Worm (Caenorhabditis elegans) whole organism, L2 larva: ENCODE measurements around the gene W03H9.2.

Experiments used
- C34F6.9 ChIP-seq: fragments of 150-350 bp; optimal IDR thresholded peaks from 2 replicates; lab custom pipeline; 2014; ENCODE audit warnings: missing biosample characterization, missing genetic modification characterization
- F13H6.1 ChIP-seq: sonication (generic microtip); optimal IDR thresholded peaks from 2 replicates; lab custom pipeline; 2016; ENCODE audit warnings: missing genetic modification characterization, missing compliant biosample characterization
- R02D3.7 ChIP-seq: fragments of 150-350 bp; optimal IDR thresholded peaks from 2 replicates; lab custom pipeline; 2014; ENCODE audit warnings: missing biosample characterization, missing genetic modification characterization
- Y55F3AM.14 ChIP-seq: fragments of 200-800 bp; sonication (Bioruptor generic); optimal IDR thresholded peaks from 2 replicates; lab custom pipeline; 2018; ENCODE audit warnings: mild to moderate bottlenecking, missing genetic modification characterization, missing compliant biosample characterization
- ZK546.5 ChIP-seq: sonication (generic microtip); optimal IDR thresholded peaks from 2 replicates; lab custom pipeline; 2017; ENCODE audit warnings: missing biosample characterization, missing genetic modification characterization
- alr-1 ChIP-seq: fragments of 150-350 bp; optimal IDR thresholded peaks from 2 replicates; lab custom pipeline; 2014; ENCODE audit warnings: missing biosample characterization, missing genetic modification characterization
- aly-2 ChIP-seq: fragments of 150-350 bp; optimal IDR thresholded peaks from 2 replicates; lab custom pipeline; 2014; ENCODE audit warnings: missing biosample characterization, missing genetic modification characterization
- ama-1 ChIP-seq: fragments of 150-350 bp; optimal IDR thresholded peaks from 2 replicates; lab custom pipeline; 2018; ENCODE audit warnings: inconsistent platforms
- blmp-1 ChIP-seq: sonication (generic microtip); optimal IDR thresholded peaks from 2 replicates; lab custom pipeline; 2017; ENCODE audit warnings: missing genetic modification characterization, mild to moderate bottlenecking, missing compliant biosample characterization, antibody characterized with exemption, moderate library complexity; ENCODE audit not compliant: insufficient read depth
- ceh-16 ChIP-seq: fragments of 150-350 bp; optimal IDR thresholded peaks from 2 replicates; lab custom pipeline; 2014; ENCODE audit warnings: missing biosample characterization, missing genetic modification characterization
- ceh-82 ChIP-seq: fragments of 150-350 bp; optimal IDR thresholded peaks from 2 replicates; lab custom pipeline; 2014; ENCODE audit warnings: missing biosample characterization, missing genetic modification characterization
- crh-2 ChIP-seq: sonication (generic microtip); optimal IDR thresholded peaks from 2 replicates; lab custom pipeline; 2017; ENCODE audit warnings: missing biosample characterization, missing genetic modification characterization
- dmd-4 ChIP-seq: sonication (generic microtip); optimal IDR thresholded peaks from 2 replicates; lab custom pipeline; 2017; ENCODE audit warnings: missing biosample characterization, missing genetic modification characterization
- egl-27 ChIP-seq: sonication (generic microtip); optimal IDR thresholded peaks from 3 replicates; lab custom pipeline; 2017; ENCODE audit warnings: missing biosample characterization, missing genetic modification reagents, missing genetic modification characterization
- elt-1 ChIP-seq: fragments of 150-350 bp; optimal IDR thresholded peaks from 2 replicates; lab custom pipeline; 2014; ENCODE audit warnings: missing biosample characterization, missing genetic modification characterization
- elt-3 ChIP-seq: sonication (generic microtip); optimal IDR thresholded peaks from 2 replicates; lab custom pipeline; 2017; ENCODE audit warnings: missing biosample characterization, missing genetic modification characterization
- fos-1 ChIP-seq: fragments of 150-350 bp; optimal IDR thresholded peaks from 2 replicates; lab custom pipeline; 2014; ENCODE audit warnings: missing biosample characterization, missing genetic modification characterization
- gmeb-1 ChIP-seq: fragments of 150-350 bp; optimal IDR thresholded peaks from 2 replicates; lab custom pipeline; 2014; ENCODE audit warnings: missing biosample characterization, missing genetic modification characterization
- lin-11 ChIP-seq: fragments of 150-350 bp; sonication (generic microtip); optimal IDR thresholded peaks from 2 replicates; lab custom pipeline; 2014; ENCODE audit warnings: missing biosample characterization, missing genetic modification characterization, inconsistent platforms, mixed read lengths
- lin-13 ChIP-seq: fragments of 150-350 bp; optimal IDR thresholded peaks from 2 replicates; lab custom pipeline; 2014; ENCODE audit warnings: missing biosample characterization, missing genetic modification reagents, missing genetic modification characterization
- lin-39 ChIP-seq: fragments of 150-350 bp; optimal IDR thresholded peaks from 2 replicates; lab custom pipeline; 2014; ENCODE audit warnings: missing biosample characterization, missing genetic modification reagents, missing genetic modification characterization
- lsy-2 ChIP-seq, 2 experiments: fragments of 150-350 bp in 1 of 2; sonication (generic microtip) in 1 of 2; optimal IDR thresholded peaks; 2 replicates each; lab custom pipeline; 2014 to 2017; ENCODE audit warnings: missing biosample characterization in 2 of 2, missing genetic modification characterization in 2 of 2
- mab-5 ChIP-seq: fragments of 150-350 bp; optimal IDR thresholded peaks from 2 replicates; lab custom pipeline; 2014; ENCODE audit warnings: missing biosample characterization, missing genetic modification characterization
- mbf-1 ChIP-seq: sonication (generic microtip); optimal IDR thresholded peaks from 2 replicates; lab custom pipeline; 2017; ENCODE audit warnings: missing biosample characterization, missing genetic modification characterization
- mdl-1 ChIP-seq, 2 experiments: fragments of 150-350 bp in 1 of 2; sonication (generic microtip) in 1 of 2; optimal IDR thresholded peaks; 2 replicates each; lab custom pipeline; 2017; ENCODE audit warnings: missing biosample characterization in 2 of 2, missing genetic modification characterization in 2 of 2
- nhr-10 ChIP-seq: sonication (generic microtip); optimal IDR thresholded peaks from 2 replicates; lab custom pipeline; 2017; ENCODE audit warnings: missing biosample characterization, missing genetic modification characterization
- nhr-11 ChIP-seq: fragments of 150-350 bp; optimal IDR thresholded peaks from 2 replicates; lab custom pipeline; 2014; ENCODE audit warnings: missing biosample characterization, missing genetic modification characterization
- nhr-12 ChIP-seq: fragments of 150-350 bp; optimal IDR thresholded peaks from 2 replicates; lab custom pipeline; 2014; ENCODE audit warnings: missing biosample characterization, missing genetic modification characterization
- nhr-129 ChIP-seq: fragments of 150-350 bp; optimal IDR thresholded peaks from 2 replicates; lab custom pipeline; 2014; ENCODE audit warnings: missing biosample characterization, missing genetic modification characterization
- nhr-21 ChIP-seq: fragments of 150-350 bp; optimal IDR thresholded peaks from 2 replicates; lab custom pipeline; 2014; ENCODE audit warnings: missing biosample characterization, missing genetic modification characterization
- nhr-23 ChIP-seq: fragments of 150-350 bp; optimal IDR thresholded peaks from 2 replicates; lab custom pipeline; 2014; ENCODE audit warnings: missing biosample characterization, missing genetic modification reagents, missing genetic modification characterization
- nhr-237 ChIP-seq: fragments of 150-350 bp; optimal IDR thresholded peaks from 2 replicates; lab custom pipeline; 2014; ENCODE audit warnings: missing biosample characterization, missing genetic modification characterization
- nhr-25 ChIP-seq: fragments of 150-350 bp; sonication (generic microtip); optimal IDR thresholded peaks from 3 replicates; lab custom pipeline; 2014; ENCODE audit warnings: missing biosample characterization, missing genetic modification characterization
- nhr-6 ChIP-seq: fragments of 150-350 bp; optimal IDR thresholded peaks from 2 replicates; lab custom pipeline; 2014; ENCODE audit warnings: missing biosample characterization, missing genetic modification characterization
- nhr-77 ChIP-seq: fragments of 150-350 bp; optimal IDR thresholded peaks from 2 replicates; lab custom pipeline; 2014; ENCODE audit warnings: missing biosample characterization, missing genetic modification characterization
- peb-1 ChIP-seq: fragments of 150-350 bp; optimal IDR thresholded peaks from 2 replicates; lab custom pipeline; 2014; ENCODE audit warnings: missing biosample characterization, missing genetic modification characterization
- sem-4 ChIP-seq: fragments of 150-350 bp; optimal IDR thresholded peaks from 2 replicates; lab custom pipeline; 2014; ENCODE audit warnings: missing biosample characterization, missing genetic modification reagents, missing genetic modification characterization
- skn-1 ChIP-seq: sonication (generic microtip); optimal IDR thresholded peaks from 2 replicates; lab custom pipeline; 2017; ENCODE audit warnings: missing biosample characterization, missing genetic modification characterization
- sma-3 ChIP-seq: sonication (generic microtip); optimal IDR thresholded peaks from 2 replicates; lab custom pipeline; 2016; ENCODE audit warnings: missing genetic modification reagents, missing genetic modification characterization, missing compliant biosample characterization
- sma-9 ChIP-seq, 2 experiments: fragments of 150-350 bp in 1 of 2; sonication (generic microtip) in 1 of 2; optimal IDR thresholded peaks; 2 replicates each; lab custom pipeline; 2014 to 2016; ENCODE audit warnings: missing genetic modification characterization in 2 of 2, mild to moderate bottlenecking in 1 of 2, missing biosample characterization in 1 of 2, missing compliant biosample characterization in 1 of 2, missing genetic modification reagents in 1 of 2, moderate library complexity in 1 of 2
- snpc-4 ChIP-seq: fragments of 150-350 bp; optimal IDR thresholded peaks from 2 replicates; lab custom pipeline; 2014; ENCODE audit warnings: missing biosample characterization, missing genetic modification characterization
- unc-39 ChIP-seq: fragments of 150-350 bp; optimal IDR thresholded peaks from 2 replicates; lab custom pipeline; 2014; ENCODE audit warnings: missing biosample characterization, missing genetic modification characterization
- unc-55 ChIP-seq: fragments of 150-350 bp; sonication (generic microtip); optimal IDR thresholded peaks from 3 replicates; lab custom pipeline; 2014; ENCODE audit warnings: missing biosample characterization, missing genetic modification reagents, missing genetic modification characterization
- unc-62 ChIP-seq: fragments of 150-350 bp; optimal IDR thresholded peaks from 2 replicates; lab custom pipeline; 2014; ENCODE audit warnings: missing biosample characterization, missing genetic modification reagents, missing genetic modification characterization
- zag-1 ChIP-seq: fragments of 150-350 bp; optimal IDR thresholded peaks from 2 replicates; lab custom pipeline; 2014; ENCODE audit warnings: missing biosample characterization, missing genetic modification characterization
- ztf-1 ChIP-seq: fragments of 200-800 bp; sonication (Bioruptor generic); conservative IDR thresholded peaks from 2 replicates; pipeline ENCODE4 v1.3.6; 2022; ENCODE audit warnings: missing genetic modification characterization, missing compliant biosample characterization
- ztf-11 ChIP-seq: sonication (generic microtip); optimal IDR thresholded peaks from 2 replicates; lab custom pipeline; 2017; ENCODE audit warnings: missing biosample characterization, missing genetic modification characterization
- ztf-4 ChIP-seq: fragments of 150-350 bp; optimal IDR thresholded peaks from 2 replicates; lab custom pipeline; 2014; ENCODE audit warnings: missing biosample characterization, missing genetic modification characterization

The W03H9.2 gene

ce11 chrII:14155259-14156023 lies 11.8 kb upstream of the W03H9.2 start, which contains the start of the genes rpl-43 and xrn-2:
rpl-43 (plus strand) TSS chrII:14155294.
xrn-2 (plus strand) TSS chrII:14155768.
- no peak for TF ChIP-seq lin-39 (tag; lab: Kevin White, UChicago)
- no peak for TF ChIP-seq sem-4 (tag; lab: Kevin White, UChicago)
- no peak for TF ChIP-seq lin-13 (GFP tag; lab: Kevin White, UChicago)
- TF ChIP-seq nhr-129: no peak
- TF ChIP-seq elt-3 (tag; lab: Kevin White, UChicago): no peak
- TF ChIP-seq ama-1 (lab: Kevin White, UChicago): no peak
- no peak for TF ChIP-seq ztf-11 (tag; lab: Kevin White, UChicago)
- TF ChIP-seq elt-1 (tag; lab: Kevin White, UChicago): no peak
- no peak for TF ChIP-seq nhr-21
- TF ChIP-seq nhr-11 (tag; lab: Kevin White, UChicago): no peak
- TF ChIP-seq, all 48 proteins: peak for 0

- peak; percentile 91 for TF ChIP-seq snpc-4
- no peak for TF ChIP-seq nhr-12 (tag; lab: Kevin White, UChicago)
- peak; percentile 8 for TF ChIP-seq ztf-11 (tag; lab: Kevin White, UChicago)
- TF ChIP-seq aly-2: no peak
- TF ChIP-seq F13H6.1 (tag; lab: Kevin White, UChicago): peak; percentile 87
- TF ChIP-seq skn-1 (tag; lab: Kevin White, UChicago): peak; percentile 42
- TF ChIP-seq nhr-6 (tag; lab: Kevin White, UChicago): peak; percentile 84
- peak; percentile 95 for TF ChIP-seq fos-1
- TF ChIP-seq sma-3: peak; percentile 93
- TF ChIP-seq lin-11 (tag; lab: Kevin White, UChicago): peak; percentile 90
- peak; percentile 93 for TF ChIP-seq nhr-129
- TF ChIP-seq alr-1 (tag; lab: Kevin White, UChicago): no peak
- TF ChIP-seq zag-1 (tag; lab: Kevin White, UChicago): peak; percentile 77
- no peak for TF ChIP-seq ztf-1
- peak; percentile 12 for TF ChIP-seq R02D3.7 (tag; lab: Kevin White, UChicago)
- peak; percentile 66 for TF ChIP-seq egl-27 (tag; lab: Kevin White, UChicago)
- peak; percentile 90 for TF ChIP-seq nhr-21
- peak; percentile 87 for TF ChIP-seq nhr-77
- peak; percentile 92 for TF ChIP-seq sma-9 (GFP tag; optimal IDR thresholded peaks at IDR 0.05; lab: Kevin White, UChicago)
- TF ChIP-seq sma-9 (tag; optimal IDR thresholded peaks at IDR 0.05; lab: Kevin White, UChicago): no peak
- peak; percentile 91 for TF ChIP-seq gmeb-1
- peak; percentile 82 for TF ChIP-seq mab-5 (tag; lab: Kevin White, UChicago)
- TF ChIP-seq peb-1 (tag; lab: Kevin White, UChicago): no peak
- peak; percentile 18 for TF ChIP-seq nhr-237 (tag; lab: Kevin White, UChicago)
- TF ChIP-seq ceh-82: peak; percentile 37
- TF ChIP-seq ztf-4 (tag; lab: Kevin White, UChicago): peak; percentile 71
- no peak for TF ChIP-seq mbf-1
- TF ChIP-seq lin-13 (GFP tag; lab: Kevin White, UChicago): peak; percentile 96
- peak; percentile 84 for TF ChIP-seq ceh-16 (tag; lab: Kevin White, UChicago)
- no peak for TF ChIP-seq elt-1 (tag; lab: Kevin White, UChicago)
- no peak for TF ChIP-seq nhr-23 (tag; lab: Kevin White, UChicago)
- TF ChIP-seq dmd-4 (tag; lab: Kevin White, UChicago): no peak
- TF ChIP-seq blmp-1: peak; percentile 87
- no peak for TF ChIP-seq unc-39 (tag; lab: Kevin White, UChicago)
- no peak for TF ChIP-seq unc-62 (GFP tag; lab: Kevin White, UChicago)
- TF ChIP-seq nhr-10 (tag; lab: Kevin White, UChicago): peak; percentile 21
- no peak for TF ChIP-seq elt-3 (tag; lab: Kevin White, UChicago)
- peak; percentile 14 to 26 for TF ChIP-seq mdl-1 (tag; optimal IDR thresholded peaks at IDR 0.05; lab: Kevin White, UChicago)
- peak; percentile 31 for TF ChIP-seq Y55F3AM.14
- peak; percentile 56 for TF ChIP-seq ZK546.5
- no peak for TF ChIP-seq ama-1 (lab: Kevin White, UChicago)
- TF ChIP-seq lsy-2 (tag; optimal IDR thresholded peaks at IDR 0.05; lab: Kevin White, UChicago): peak; percentile 94 to 99
- TF ChIP-seq nhr-25 (tag; lab: Kevin White, UChicago): peak; percentile 93
- TF ChIP-seq unc-55: peak; percentile 99
- TF ChIP-seq crh-2 (tag; lab: Kevin White, UChicago): peak; percentile 97
- TF ChIP-seq nhr-11 (tag; lab: Kevin White, UChicago): no peak
- TF ChIP-seq sem-4 (tag; lab: Kevin White, UChicago): peak; percentile 79
- no peak for TF ChIP-seq lin-39 (tag; lab: Kevin White, UChicago)
- TF ChIP-seq C34F6.9 (tag; lab: Kevin White, UChicago): peak; percentile 99
Observed at ce11 chrII:14154357-14154756, 10.7 kb upstream of the W03H9.2 start, which contains the start of gene Y48B6A.1. Y48B6A.1 (minus strand) TSS chrII:14154373.
